Worm (Caenorhabditis elegans) whole organism, L4 larva: ENCODE results near the gene Y4C6B.2.

ENCODE experiments used
- F10B5.3 ChIP-seq: sonication (generic microtip); optimal IDR thresholded peaks from 2 replicates; lab custom pipeline; 2016; ENCODE audit warnings: mild to moderate bottlenecking, missing genetic modification characterization, missing compliant biosample characterization
- F37D6.2 ChIP-seq: sonication (generic microtip); optimal IDR thresholded peaks from 2 replicates; lab custom pipeline; 2016; ENCODE audit warnings: mild to moderate bottlenecking, missing genetic modification characterization, missing compliant biosample characterization
- Y105C5A.15 ChIP-seq: fragments of 200-800 bp; sonication (Bioruptor generic); IDR thresholded peaks from 2 replicates; pipeline ENCODE4 v1.3.6; 2022; ENCODE audit warnings: missing genetic modification characterization, missing compliant biosample characterization
- Y5F2A.4 ChIP-seq: fragments of 200-800 bp; sonication (Bioruptor generic); optimal IDR thresholded peaks from 2 replicates; lab custom pipeline; 2018; ENCODE audit warnings: mild to moderate bottlenecking, missing genetic modification characterization, missing compliant biosample characterization
- Y75B8A.6 ChIP-seq: fragments of 200-800 bp; sonication (Bioruptor generic); IDR thresholded peaks from 2 replicates; pipeline ENCODE4 v1.3.6; 2022; ENCODE audit warnings: missing genetic modification reagents, missing genetic modification characterization, missing compliant biosample characterization
- ZK337.2 ChIP-seq: fragments of 200-800 bp; sonication (Bioruptor generic); IDR thresholded peaks from 2 replicates; pipeline ENCODE4 v1.3.6; 2022; ENCODE audit warnings: missing genetic modification reagents, missing genetic modification characterization, missing compliant biosample characterization
- ZK546.5 ChIP-seq, 2 experiments: sonication (generic microtip); optimal IDR thresholded peaks; 2 replicates each; lab custom pipeline; 2017; ENCODE audit warnings: missing biosample characterization in 2 of 2, missing genetic modification characterization in 2 of 2
- ama-1 ChIP-seq: fragments of 150-350 bp; optimal IDR thresholded peaks from 2 replicates; lab custom pipeline; 2014; ENCODE audit warnings: inconsistent platforms, mixed read lengths
- ceh-20 ChIP-seq: fragments of 200-800 bp; sonication (Bioruptor generic); IDR thresholded peaks from 2 replicates; pipeline ENCODE4 v1.3.6; 2022; ENCODE audit warnings: missing genetic modification reagents, missing genetic modification characterization, missing compliant biosample characterization
- ceh-32 ChIP-seq: sonication (generic microtip); optimal IDR thresholded peaks from 2 replicates; lab custom pipeline; 2016; ENCODE audit warnings: mild to moderate bottlenecking, missing genetic modification characterization, missing compliant biosample characterization; ENCODE audit not compliant: poor library complexity
- ceh-62 ChIP-seq: sonication (generic microtip); optimal IDR thresholded peaks from 2 replicates; lab custom pipeline; 2017; ENCODE audit warnings: missing biosample characterization, missing genetic modification characterization
- daf-12 ChIP-seq: fragments of 150-350 bp; optimal IDR thresholded peaks from 2 replicates; lab custom pipeline; 2014; ENCODE audit warnings: missing biosample characterization, missing genetic modification reagents, missing genetic modification characterization
- daf-16 ChIP-seq, 3 experiments: sonication (generic microtip); optimal IDR thresholded peaks; 2 replicates each; lab custom pipeline; 2016 to 2017; ENCODE audit warnings: missing genetic modification characterization in 3 of 3, missing genetic modification reagents in 3 of 3, mild to moderate bottlenecking in 2 of 3, missing compliant biosample characterization in 2 of 3, missing biosample characterization in 1 of 3, moderate library complexity in 1 of 3
- daf-8 ChIP-seq: fragments of 200-800 bp; sonication (Bioruptor generic); IDR thresholded peaks from 2 replicates; pipeline ENCODE4 v1.3.6; 2022; ENCODE audit warnings: missing genetic modification characterization, missing compliant biosample characterization
- dmd-6 ChIP-seq: fragments of 200-800 bp; sonication (Bioruptor generic); IDR thresholded peaks from 2 replicates; pipeline ENCODE4 v1.3.6; 2022; ENCODE audit warnings: missing genetic modification reagents, missing genetic modification characterization, missing compliant biosample characterization
- dpl-1 ChIP-seq: fragments of 150-350 bp; optimal IDR thresholded peaks from 2 replicates; lab custom pipeline; 2014; ENCODE audit warnings: missing biosample characterization, missing genetic modification reagents, missing genetic modification characterization
- dve-1 ChIP-seq: sonication (generic microtip); optimal IDR thresholded peaks from 2 replicates; lab custom pipeline; 2017; ENCODE audit warnings: antibody characterized with exemption, mild to moderate bottlenecking, missing genetic modification characterization, missing compliant biosample characterization; ENCODE audit not compliant: insufficient read depth
- egl-43 ChIP-seq: fragments of 200-800 bp; sonication (Bioruptor generic); IDR thresholded peaks from 2 replicates; pipeline ENCODE4 v1.3.6; 2022; ENCODE audit warnings: missing genetic modification reagents, missing genetic modification characterization, missing compliant biosample characterization
- fos-1 ChIP-seq: fragments of 150-350 bp; optimal IDR thresholded peaks from 2 replicates; lab custom pipeline; 2014; ENCODE audit warnings: missing biosample characterization, missing genetic modification characterization
- hlh-11 ChIP-seq: fragments of 200-800 bp; sonication (Bioruptor generic); optimal IDR thresholded peaks from 2 replicates; lab custom pipeline; 2018; ENCODE audit warnings: mild to moderate bottlenecking, missing genetic modification characterization, missing compliant biosample characterization
- jun-1 ChIP-seq: fragments of 150-350 bp; optimal IDR thresholded peaks from 2 replicates; lab custom pipeline; 2014; ENCODE audit warnings: missing biosample characterization, missing genetic modification reagents, missing genetic modification characterization
- lir-3 ChIP-seq: sonication (generic microtip); optimal IDR thresholded peaks from 2 replicates; lab custom pipeline; 2016; ENCODE audit warnings: mild to moderate bottlenecking, missing genetic modification characterization, missing compliant biosample characterization
- madf-9 ChIP-seq: fragments of 200-800 bp; sonication (Bioruptor generic); conservative IDR thresholded peaks from 2 replicates; pipeline ENCODE4 v1.3.6; 2022; ENCODE audit warnings: missing genetic modification reagents, missing genetic modification characterization, missing compliant biosample characterization
- mdl-1 ChIP-seq, 2 experiments: fragments of 150-350 bp in 1 of 2; sonication (generic microtip) in 1 of 2; optimal IDR thresholded peaks; 2 replicates each; lab custom pipeline; 2014 to 2017; ENCODE audit warnings: missing biosample characterization in 2 of 2, missing genetic modification characterization in 2 of 2
- nhr-102 ChIP-seq: sonication (generic microtip); optimal IDR thresholded peaks from 2 replicates; lab custom pipeline; 2016; ENCODE audit warnings: mild to moderate bottlenecking, missing genetic modification characterization, moderate library complexity, missing compliant biosample characterization
- nhr-11 ChIP-seq: fragments of 150-350 bp; optimal IDR thresholded peaks from 2 replicates; lab custom pipeline; 2014; ENCODE audit warnings: missing biosample characterization, missing genetic modification characterization
- nhr-237 ChIP-seq: sonication (generic microtip); optimal IDR thresholded peaks from 2 replicates; lab custom pipeline; 2017; ENCODE audit warnings: missing biosample characterization, missing genetic modification characterization
- nhr-28 ChIP-seq: fragments of 150-350 bp; optimal IDR thresholded peaks from 2 replicates; lab custom pipeline; 2014; ENCODE audit warnings: missing biosample characterization, missing genetic modification characterization
- nhr-41 ChIP-seq: fragments of 200-800 bp; sonication (Bioruptor generic); IDR thresholded peaks from 2 replicates; pipeline ENCODE4 v1.3.6; 2022; ENCODE audit warnings: missing genetic modification reagents, missing genetic modification characterization, missing compliant biosample characterization
- nhr-6 ChIP-seq: fragments of 150-350 bp; optimal IDR thresholded peaks from 2 replicates; lab custom pipeline; 2014; ENCODE audit warnings: missing biosample characterization, missing genetic modification characterization
- nhr-77 ChIP-seq: fragments of 150-350 bp; optimal IDR thresholded peaks from 2 replicates; lab custom pipeline; 2014; ENCODE audit warnings: missing biosample characterization, missing genetic modification characterization
- php-3 ChIP-seq: fragments of 200-800 bp; sonication (Bioruptor generic); IDR thresholded peaks from 2 replicates; pipeline ENCODE4 v1.3.6; 2022; ENCODE audit warnings: missing genetic modification reagents, missing genetic modification characterization, missing compliant biosample characterization
- pqm-1 ChIP-seq: sonication (generic microtip); optimal IDR thresholded peaks from 2 replicates; lab custom pipeline; 2017; ENCODE audit warnings: missing biosample characterization, missing genetic modification characterization
- rbr-2 ChIP-seq: sonication (generic microtip); optimal IDR thresholded peaks from 2 replicates; lab custom pipeline; 2016; ENCODE audit warnings: missing genotype, missing genetic modification characterization, missing compliant biosample characterization
- saeg-2 ChIP-seq: fragments of 200-800 bp; sonication (Bioruptor generic); IDR thresholded peaks from 2 replicates; pipeline ENCODE4 v1.3.6; 2022; ENCODE audit warnings: missing genetic modification reagents, missing genetic modification characterization, missing compliant biosample characterization
- sdz-12 ChIP-seq: fragments of 200-800 bp; sonication (Bioruptor generic); optimal IDR thresholded peaks from 2 replicates; lab custom pipeline; 2018; ENCODE audit warnings: mild to moderate bottlenecking, missing genetic modification characterization, missing compliant biosample characterization
- skn-1 ChIP-seq: fragments of 150-350 bp; optimal IDR thresholded peaks from 2 replicates; lab custom pipeline; 2014; ENCODE audit warnings: missing biosample characterization, missing genetic modification characterization
- spr-1 ChIP-seq: sonication (generic microtip); optimal IDR thresholded peaks from 2 replicates; lab custom pipeline; 2016; ENCODE audit warnings: mild to moderate bottlenecking, missing genetic modification characterization, missing compliant biosample characterization
- tra-1 ChIP-seq: fragments of 200-800 bp; sonication (Bioruptor generic); IDR thresholded peaks from 2 replicates; pipeline ENCODE4 v1.3.6; 2022; ENCODE audit warnings: missing genetic modification reagents, missing genetic modification characterization, missing compliant biosample characterization
- unc-130 ChIP-seq: sonication (generic microtip); optimal IDR thresholded peaks from 2 replicates; lab custom pipeline; 2016; ENCODE audit warnings: missing genetic modification reagents, missing genetic modification characterization, missing compliant biosample characterization
- unc-39 ChIP-seq: sonication (generic microtip); optimal IDR thresholded peaks from 2 replicates; lab custom pipeline; 2017; ENCODE audit warnings: missing biosample characterization, missing genetic modification characterization
- vab-7 ChIP-seq: fragments of 200-800 bp; sonication (Bioruptor generic); IDR thresholded peaks from 2 replicates; pipeline ENCODE4 v1.3.6; 2022; ENCODE audit warnings: missing genetic modification reagents, missing genetic modification characterization, missing compliant biosample characterization
- zfp-3 ChIP-seq: fragments of 200-800 bp; sonication (Bioruptor generic); conservative IDR thresholded peaks from 2 replicates; pipeline ENCODE4 v1.3.6; 2022; ENCODE audit warnings: missing genetic modification reagents, missing genetic modification characterization, missing compliant biosample characterization
- ztf-7 ChIP-seq: fragments of 150-350 bp; optimal IDR thresholded peaks from 2 replicates; lab custom pipeline; 2014; ENCODE audit warnings: missing biosample characterization, missing genetic modification characterization

The Y4C6B.2 gene

ce11 chrIV:5380140-5380539 lies 40.8 kb downstream of the Y4C6B.2 start:
- TF ChIP-seq unc-39 (tag; lab: Kevin White, UChicago) (no peak), nhr-237 (no peak), nhr-11 (tag; lab: Kevin White, UChicago) (no peak), egl-43 (GFP tag; lab: Robert Waterston, UW) (no peak), ZK337.2 (no peak), nhr-28 (tag; lab: Kevin White, UChicago) (peak; percentile 53), skn-1 (tag; lab: Kevin White, UChicago) (no peak), ztf-7 (tag; lab: Kevin White, UChicago) (no peak), hlh-11 (tag; lab: Kevin White, UChicago) (peak; percentile 14), ceh-20 (no peak), F37D6.2 (tag; lab: Kevin White, UChicago) (no peak), zfp-3 (GFP tag; lab: Robert Waterston, UW) (no peak), saeg-2 (GFP tag; lab: Robert Waterston, UW) (no peak), dve-1 (peak; percentile 70), nhr-6 (tag; lab: Kevin White, UChicago) (no peak), rbr-2 (tag; lab: Kevin White, UChicago) (no peak), php-3 (GFP tag; lab: Robert Waterston, UW) (0 out of 2 replicates have a peak, but pooled peaks have one; percentile 16), daf-16 (GFP tag; optimal IDR thresholded peaks at IDR 0.05; lab: Kevin White, UChicago) (no peak), daf-16 (tag; optimal IDR thresholded peaks at IDR 0.05; lab: Kevin White, UChicago) (peak; percentile 65), nhr-41 (GFP tag; lab: Robert Waterston, UW) (no peak), Y75B8A.6 (no peak), dmd-6 (GFP tag; lab: Robert Waterston, UW) (peak; percentile 77), jun-1 (tag; lab: Kevin White, UChicago) (no peak), mdl-1 (tag; optimal IDR thresholded peaks at IDR 0.05; lab: Kevin White, UChicago) (no peak), fos-1 (tag; lab: Kevin White, UChicago) (no peak), lir-3 (no peak), tra-1 (GFP tag; lab: Robert Waterston, UW) (peak; percentile 61; the same call in 1 of the 2 replicates), daf-8 (GFP tag; lab: Robert Waterston, UW) (no peak), pqm-1 (tag; lab: Kevin White, UChicago) (no peak), ceh-62 (tag; lab: Kevin White, UChicago) (no peak), F10B5.3 (no peak), unc-130 (no peak), ceh-32 (tag; lab: Kevin White, UChicago) (no peak), Y5F2A.4 (GFP tag; lab: Kevin White, UChicago) (no peak), nhr-77 (tag; lab: Kevin White, UChicago) (no peak), daf-12 (tag; lab: Kevin White, UChicago) (no peak), dpl-1 (no peak), sdz-12 (no peak), vab-7 (GFP tag; lab: Robert Waterston, UW) (no peak), ZK546.5 (tag; optimal IDR thresholded peaks at IDR 0.05; lab: Kevin White, UChicago) (no peak), madf-9 (GFP tag; lab: Robert Waterston, UW) (no peak), spr-1 (no peak), Y105C5A.15 (no peak), nhr-102 (tag; lab: Kevin White, UChicago) (no peak), ama-1 (lab: Kevin White, UChicago) (no peak)
- TF ChIP-seq, all 104 proteins: peak for 7
